Fruit fly (Drosophila melanogaster): ENCODE measurements around the gene CG14926.

CG14926 gene

dm6 chr2L:11338219-11338618 lies 4.9 kb downstream of the CG14926 start:
- TF ChIP-seq Eip78C (GFP tag) (peak; percentile 33), CG34406 (GFP tag; optimal IDR thresholded peaks at IDR 0.05) (no peak)

dm6 chr2L:11332978-11333539 lies 10.1 kb downstream of the CG14926 start:
- no peak for TF ChIP-seq CG31627 (GFP tag; optimal IDR thresholded peaks at IDR 0.05)
- no peak for TF ChIP-seq esn (GFP tag; optimal IDR thresholded peaks at IDR 0.05)
- no peak for TF ChIP-seq CG6276 (GFP tag; optimal IDR thresholded peaks at IDR 0.05)
- TF ChIP-seq CG3032 (tag; optimal IDR thresholded peaks at IDR 0.05): no peak
- TF ChIP-seq Gug (GFP tag; IDR thresholded peaks at IDR 0.05): 0 out of 2 replicates have a peak, but pooled peaks have one; percentile 12
- TF ChIP-seq CG11294 (GFP tag; IDR thresholded peaks at IDR 0.05): peak; percentile 33; the same call in 1 of the 2 replicates
- no peak for TF ChIP-seq CG1621 (tag; optimal IDR thresholded peaks at IDR 0.05)
- TF ChIP-seq CG6163 (GFP tag; IDR thresholded peaks at IDR 0.05): no peak
- peak; percentile 59 for TF ChIP-seq Eip78C (GFP tag)
- no peak for TF ChIP-seq fd85E (GFP tag; optimal IDR thresholded peaks at IDR 0.05)
- peak; percentile 42; the same call in 1 of the 2 replicates for TF ChIP-seq CG15336 (GFP tag; IDR thresholded peaks at IDR 0.05)
- TF ChIP-seq Smox (GFP tag; optimal IDR thresholded peaks at IDR 0.05): no peak
- no peak for TF ChIP-seq CG34406 (GFP tag; optimal IDR thresholded peaks at IDR 0.05)
- TF ChIP-seq CG32006 (GFP tag; optimal IDR thresholded peaks at IDR 0.05): peak; percentile 18
- TF ChIP-seq fd59A (GFP tag; optimal IDR thresholded peaks at IDR 0.05): no peak
- no peak for TF ChIP-seq Met (GFP tag; optimal IDR thresholded peaks at IDR 0.05)
- no peak for TF ChIP-seq svp (GFP tag)
- TF ChIP-seq Hr4 (GFP tag; optimal IDR thresholded peaks at IDR 0.05): peak; percentile 40
- TF ChIP-seq CG4318 (GFP tag; optimal IDR thresholded peaks at IDR 0.05): no peak
- no peak for TF ChIP-seq Eip75B (GFP tag; optimal IDR thresholded peaks at IDR 0.05)
- no peak for TF ChIP-seq Lpt (GFP tag; optimal IDR thresholded peaks at IDR 0.05)
- TF ChIP-seq salr (GFP tag; optimal IDR thresholded peaks at IDR 0.05): peak in 1 of 2 experiments; percentile 62
- TF ChIP-seq CG10631 (GFP tag; optimal IDR thresholded peaks at IDR 0.05): no peak
- TF ChIP-seq eg (GFP tag; IDR thresholded peaks at IDR 0.05): peak; percentile 36; the same call in 1 of the 3 replicates
- no peak for TF ChIP-seq CG9139 (GFP tag; optimal IDR thresholded peaks at IDR 0.05)

dm6 chr2L:11331668-11332262 lies 11.4 kb downstream of the CG14926 start:
- TF ChIP-seq Blimp-1 (GFP tag; optimal IDR thresholded peaks at IDR 0.05) (no peak), Eip93F (GFP tag; optimal IDR thresholded peaks at IDR 0.05) (no peak), CG11294 (GFP tag; IDR thresholded peaks at IDR 0.05) (no peak), CG8632 (GFP tag; optimal IDR thresholded peaks at IDR 0.05) (peak; percentile 7), Hr38 (GFP tag; optimal IDR thresholded peaks at IDR 0.05) (no peak), CG6854 (GFP tag; optimal IDR thresholded peaks at IDR 0.05) (no peak), Eip75B (GFP tag; optimal IDR thresholded peaks at IDR 0.05) (peak; percentile 13), vri (GFP tag; optimal IDR thresholded peaks at IDR 0.05) (no peak), CG16779 (tag; optimal IDR thresholded peaks at IDR 0.05) (no peak), dac (GFP tag; optimal IDR thresholded peaks at IDR 0.05) (no peak), CG11762 (GFP tag; optimal IDR thresholded peaks at IDR 0.05; ENCODE audit: insufficient read depth) (no peak), CG11902 (GFP tag; optimal IDR thresholded peaks at IDR 0.05) (no peak), CG6808 (GFP tag; optimal IDR thresholded peaks at IDR 0.05) (no peak), eg (GFP tag; IDR thresholded peaks at IDR 0.05) (peak; percentile 46; the same call in 1 of the 3 replicates), CG8119 (GFP tag; IDR thresholded peaks at IDR 0.05) (peak; percentile 28; the same call in 1 of the 3 replicates), CG4318 (GFP tag; optimal IDR thresholded peaks at IDR 0.05) (no peak), dsx (GFP tag; optimal IDR thresholded peaks at IDR 0.05; ENCODE audit: poor library complexity, severe bottlenecking) (no peak), CG31627 (GFP tag; optimal IDR thresholded peaks at IDR 0.05) (no peak), Sox14 (GFP tag; optimal IDR thresholded peaks at IDR 0.05) (no peak), Gug (GFP tag; IDR thresholded peaks at IDR 0.05) (no peak), CG3919 (GFP tag; optimal IDR thresholded peaks at IDR 0.05) (peak; percentile 12), Ets96B (tag; optimal IDR thresholded peaks at IDR 0.05) (no peak), fkh (GFP tag; optimal IDR thresholded peaks at IDR 0.05) (no peak), Smox (GFP tag; optimal IDR thresholded peaks at IDR 0.05) (no peak), ss (GFP tag; optimal IDR thresholded peaks at IDR 0.05) (no peak), salr (GFP tag; optimal IDR thresholded peaks at IDR 0.05) (peak in 1 of 2 experiments; percentile 42), Hr4 (GFP tag; optimal IDR thresholded peaks at IDR 0.05) (no peak), CG10631 (GFP tag; optimal IDR thresholded peaks at IDR 0.05) (no peak), Met (GFP tag; optimal IDR thresholded peaks at IDR 0.05) (peak; percentile 22), net (GFP tag; optimal IDR thresholded peaks at IDR 0.05) (no peak), CG9139 (GFP tag; optimal IDR thresholded peaks at IDR 0.05) (no peak), CG34406 (GFP tag; optimal IDR thresholded peaks at IDR 0.05) (no peak), fd59A (GFP tag; optimal IDR thresholded peaks at IDR 0.05) (no peak), CG3032 (tag; optimal IDR thresholded peaks at IDR 0.05) (no peak), esn (GFP tag; optimal IDR thresholded peaks at IDR 0.05) (no peak)

All from whole organism, prepupa.